Worm (Caenorhabditis elegans): ENCODE measurements around the gene ztf-31.

Gene ztf-31

ce11 chrIII:7207903-7208497 lies 33.2 kb upstream of the ztf-31 start, which contains the start of gene rpl-6 (continued):
- TF ChIP-seq saeg-2 (GFP tag; IDR thresholded peaks at IDR 0.05) (no peak), lin-38 (GFP tag; IDR thresholded peaks at IDR 0.05) (peak; percentile 82), F44E2.7 (GFP tag; IDR thresholded peaks at IDR 0.05) (no peak), hmg-1.1 (GFP tag; IDR thresholded peaks at IDR 0.05) (peak; percentile 78), dmd-6 (GFP tag; IDR thresholded peaks at IDR 0.05) (peak; percentile 60)

- TF ChIP-seq mes-2 (tag; optimal IDR thresholded peaks at IDR 0.05; ENCODE audit: poor library complexity, severe bottlenecking) (peak; percentile 14), F44E2.7 (GFP tag; IDR thresholded peaks at IDR 0.05) (0 out of 2 replicates have a peak, but pooled peaks have one; percentile 9), nhr-25 (tag; optimal IDR thresholded peaks at IDR 0.05; ENCODE audit: borderline replicate concordance, insufficient read depth) (no peak), ama-1 (optimal IDR thresholded peaks at IDR 0.05) (peak; percentile 65), zip-11 (GFP tag; IDR thresholded peaks at IDR 0.05) (no peak), lin-38 (GFP tag; IDR thresholded peaks at IDR 0.05) (peak; percentile 29), Y48G9A.11 (GFP tag; IDR thresholded peaks at IDR 0.05) (peak; percentile 38; the same call in 1 of the 2 replicates), R02D3.7 (tag; optimal IDR thresholded peaks at IDR 0.05) (no peak), saeg-2 (GFP tag; IDR thresholded peaks at IDR 0.05) (no peak), F49E8.2 (tag; optimal IDR thresholded peaks at IDR 0.05; ENCODE audit: borderline replicate concordance) (peak; percentile 62), T26A8.4 (GFP tag; IDR thresholded peaks at IDR 0.05) (no peak)
Measured at ce11 chrIII:7209721-7210120, 31.4 kb upstream of the ztf-31 start, which contains the start of gene R151.2. Gene R151.2 (plus strand): TSS chrIII:7209967.

- no peak for TF ChIP-seq vab-7 (GFP tag; IDR thresholded peaks at IDR 0.05)
- peak; percentile 35 for TF ChIP-seq mes-2 (tag; optimal IDR thresholded peaks at IDR 0.05; ENCODE audit: poor library complexity, severe bottlenecking)
- peak; percentile 90 for TF ChIP-seq aha-1 (tag)
- TF ChIP-seq unc-62 (GFP tag; optimal IDR thresholded peaks at IDR 0.05 in 1 of 2), result peak in 1 of 2 experiments; percentile 76
- TF ChIP-seq unc-62 (tag; optimal IDR thresholded peaks at IDR 0.05), result no peak
Measured at ce11 chrIII:7210486-7210885, 30.7 kb upstream of the ztf-31 start.

DNA sequence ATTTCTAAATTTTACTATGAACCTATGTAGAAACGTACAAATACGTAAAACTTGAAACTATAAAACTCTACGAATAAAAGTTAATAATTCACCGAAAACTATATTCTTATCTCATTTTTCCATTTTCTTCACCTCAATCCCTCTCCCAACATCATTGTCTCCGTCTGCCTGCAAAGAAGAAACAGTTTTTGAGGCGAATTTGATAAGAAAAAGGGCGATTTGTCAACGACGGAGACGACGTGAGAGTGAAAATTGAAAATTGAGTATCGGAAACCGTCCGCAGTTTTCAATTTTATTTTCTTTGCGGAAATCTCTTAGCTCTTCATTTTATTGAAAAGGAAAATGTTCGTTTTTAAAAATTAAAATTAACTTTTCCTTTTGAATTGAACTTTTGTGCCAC lies 29.1 kb upstream of the ztf-31 start:
- TF ChIP-seq nhr-11 (tag; optimal IDR thresholded peaks at IDR 0.05) (no peak), zag-1 (tag; optimal IDR thresholded peaks at IDR 0.05) (no peak), zfp-2 (tag; optimal IDR thresholded peaks at IDR 0.05) (no peak), unc-39 (tag; optimal IDR thresholded peaks at IDR 0.05) (no peak), unc-62 (GFP tag; optimal IDR thresholded peaks at IDR 0.05 in 1 of 2) (peak in 1 of 2 experiments; percentile 61), unc-62 (tag; optimal IDR thresholded peaks at IDR 0.05) (no peak), egl-43 (GFP tag; IDR thresholded peaks at IDR 0.05) (no peak), nhr-111 (GFP tag; optimal IDR thresholded peaks at IDR 0.05) (no peak), daf-16 (GFP tag; optimal IDR thresholded peaks at IDR 0.05) (no peak), daf-16 (tag; optimal IDR thresholded peaks at IDR 0.05) (peak; percentile 29), ZK337.2 (GFP tag; IDR thresholded peaks at IDR 0.05) (no peak), zip-2 (tag; optimal IDR thresholded peaks at IDR 0.05) (no peak), ztf-7 (tag; optimal IDR thresholded peaks at IDR 0.05) (no peak), ceh-62 (tag; optimal IDR thresholded peaks at IDR 0.05) (no peak), lin-29 (GFP tag; IDR thresholded peaks at IDR 0.05) (no peak), pqm-1 (tag; optimal IDR thresholded peaks at IDR 0.05) (peak; percentile 55), saeg-2 (GFP tag; IDR thresholded peaks at IDR 0.05) (no peak), zip-11 (GFP tag; IDR thresholded peaks at IDR 0.05) (no peak), nhr-28 (tag; optimal IDR thresholded peaks at IDR 0.05) (peak; percentile 36), Y75B8A.6 (GFP tag; IDR thresholded peaks at IDR 0.05) (no peak), D1046.2 (GFP tag; IDR thresholded peaks at IDR 0.05) (no peak), hlh-11 (tag; optimal IDR thresholded peaks at IDR 0.05) (peak; percentile 31), T26A8.4 (GFP tag; IDR thresholded peaks at IDR 0.05) (no peak), vab-7 (GFP tag; IDR thresholded peaks at IDR 0.05) (no peak), dmd-6 (GFP tag; IDR thresholded peaks at IDR 0.05) (peak; percentile 28; the same call in 1 of the 2 replicates), ZK546.5 (tag; optimal IDR thresholded peaks at IDR 0.05) (no peak), lsy-2 (tag; optimal IDR thresholded peaks at IDR 0.05) (no peak), mep-1 (tag; optimal IDR thresholded peaks at IDR 0.05) (no peak), gei-8 (GFP tag; optimal IDR thresholded peaks at IDR 0.05) (no peak), ctbp-1 (GFP tag; IDR thresholded peaks at IDR 0.05) (no peak), Y105C5A.15 (GFP tag; IDR thresholded peaks at IDR 0.05) (no peak), spr-3 (GFP tag; optimal IDR thresholded peaks at IDR 0.05) (no peak), nhr-77 (tag; optimal IDR thresholded peaks at IDR 0.05) (no peak)
